Fruit fly (Drosophila melanogaster) whole organism, embryonic: ENCODE data around the gene CG32023.

Experiments used
- Antp ChIP-seq: fragments of 200-800 bp; sonication (Bioruptor generic); optimal IDR thresholded peaks from 3 replicates; lab custom pipeline; 2016; ENCODE audit warnings: missing biosample characterization, missing genetic modification characterization
- Atf6 ChIP-seq: fragments of 200-800 bp; sonication (Bioruptor generic); IDR thresholded peaks from 2 replicates; pipeline ENCODE4 v1.3.6; 2022; ENCODE audit warnings: missing biosample characterization, missing genetic modification characterization
- CG10462 ChIP-seq: fragments of 200-800 bp; sonication (Bioruptor generic); optimal IDR thresholded peaks from 2 replicates; lab custom pipeline; 2016; ENCODE audit warnings: missing biosample characterization, missing genetic modification characterization
- CG11456 ChIP-seq: fragments of 200-800 bp; sonication (Bioruptor generic); IDR thresholded peaks from 3 replicates; pipeline ENCODE4 v1.3.6; 2022; ENCODE audit warnings: missing biosample characterization, missing genetic modification characterization
- CG12104 ChIP-seq: fragments of 200-800 bp; sonication (Bioruptor generic); optimal IDR thresholded peaks from 3 replicates; lab custom pipeline; 2016; ENCODE audit warnings: missing biosample characterization, missing genetic modification characterization
- CG12299 ChIP-seq: fragments of 200-800 bp; sonication (Bioruptor generic); optimal IDR thresholded peaks from 2 replicates; lab custom pipeline; 2018; ENCODE audit warnings: missing biosample characterization, mild to moderate bottlenecking, missing genetic modification characterization
- CG1233 ChIP-seq: fragments of 200-800 bp; sonication (Bioruptor generic); optimal IDR thresholded peaks from 4 replicates; lab custom pipeline; 2018; ENCODE audit warnings: missing biosample characterization, mild to moderate bottlenecking, missing genetic modification characterization
- CG12769 ChIP-seq: fragments of 200-800 bp; sonication (Bioruptor generic); optimal IDR thresholded peaks from 2 replicates; lab custom pipeline; 2019; ENCODE audit warnings: missing biosample characterization, mild to moderate bottlenecking, missing genetic modification characterization, moderate library complexity
- CG13296 ChIP-seq: fragments of 200-800 bp; sonication (Bioruptor generic); optimal IDR thresholded peaks from 3 replicates; lab custom pipeline; 2018; ENCODE audit warnings: missing biosample characterization, mild to moderate bottlenecking, missing genetic modification characterization
- CG14441 ChIP-seq: fragments of 200-800 bp; sonication (Bioruptor generic); IDR thresholded peaks from 2 replicates; pipeline ENCODE4 v1.3.6; 2022; ENCODE audit warnings: missing biosample characterization, missing genetic modification characterization
- CG14860 ChIP-seq: fragments of 200-800 bp; sonication (Bioruptor generic); IDR thresholded peaks from 3 replicates; pipeline ENCODE4 v1.3.6; 2022; ENCODE audit warnings: missing biosample characterization, missing genetic modification characterization; ENCODE audit not compliant: partially characterized antibody
- CG15269 ChIP-seq: fragments of 200-800 bp; sonication (Bioruptor generic); optimal IDR thresholded peaks from 2 replicates; lab custom pipeline; 2018; ENCODE audit warnings: missing biosample characterization, mild to moderate bottlenecking, missing genetic modification characterization, moderate library complexity
- CG15514 ChIP-seq: fragments of 200-800 bp; sonication (Bioruptor generic); optimal IDR thresholded peaks from 3 replicates; lab custom pipeline; 2017; ENCODE audit warnings: missing biosample characterization, missing genetic modification characterization, mild to moderate bottlenecking, moderate library complexity, missing genetic modification reagents
- CG16863 ChIP-seq: fragments of 200-800 bp; sonication (Bioruptor generic); optimal IDR thresholded peaks from 3 replicates; lab custom pipeline; 2016; ENCODE audit warnings: missing biosample characterization, missing genetic modification characterization
- CG2875 ChIP-seq: fragments of 200-800 bp; sonication (Bioruptor generic); optimal IDR thresholded peaks from 2 replicates; lab custom pipeline; 2017; ENCODE audit warnings: missing biosample characterization, mild to moderate bottlenecking, missing genetic modification characterization, missing genetic modification reagents
- CG30431 ChIP-seq: fragments of 200-800 bp; sonication (Bioruptor generic); optimal IDR thresholded peaks from 2 replicates; lab custom pipeline; 2017; ENCODE audit warnings: missing biosample characterization, missing genetic modification characterization
- CG3065 ChIP-seq: fragments of 200-800 bp; sonication (Bioruptor generic); optimal IDR thresholded peaks from 2 replicates; lab custom pipeline; 2016; ENCODE audit warnings: missing biosample characterization, missing genetic modification characterization
- CG31224 ChIP-seq: fragments of 200-800 bp; sonication (Bioruptor generic); IDR thresholded peaks from 2 replicates; pipeline ENCODE4 v1.3.6; 2022; ENCODE audit warnings: missing biosample characterization, missing genetic modification characterization
- CG3995 ChIP-seq: fragments of 200-800 bp; sonication (Bioruptor generic); optimal IDR thresholded peaks from 3 replicates; lab custom pipeline; 2016; ENCODE audit warnings: missing biosample characterization, missing genetic modification characterization
- CG6689 ChIP-seq: fragments of 200-800 bp; sonication (Bioruptor generic); IDR thresholded peaks from 2 replicates; pipeline ENCODE4 v1.3.6; 2022; ENCODE audit warnings: missing biosample characterization, missing genetic modification characterization
- CG6854 ChIP-seq: fragments of 200-800 bp; sonication (Bioruptor generic); optimal IDR thresholded peaks from 3 replicates; lab custom pipeline; 2017; ENCODE audit warnings: missing biosample characterization, mild to moderate bottlenecking, missing genetic modification characterization
- CG7357 ChIP-seq: fragments of 200-800 bp; sonication (Bioruptor generic); IDR thresholded peaks from 3 replicates; pipeline ENCODE4 v1.3.6; 2022; ENCODE audit warnings: missing biosample characterization, missing genetic modification characterization
- CG8089 ChIP-seq: fragments of 200-800 bp; sonication (Bioruptor generic); optimal IDR thresholded peaks from 3 replicates; lab custom pipeline; 2016; ENCODE audit warnings: missing biosample characterization, missing genetic modification characterization
- CG9609 ChIP-seq: fragments of 200-800 bp; sonication (Bioruptor generic); optimal IDR thresholded peaks from 3 replicates; lab custom pipeline; 2016; ENCODE audit warnings: missing biosample characterization, missing genetic modification characterization
- CG9817 ChIP-seq: fragments of 200-800 bp; sonication (Bioruptor generic); optimal IDR thresholded peaks from 2 replicates; lab custom pipeline; 2018; ENCODE audit warnings: missing biosample characterization, mild to moderate bottlenecking, missing genetic modification characterization, moderate library complexity
- Camta ChIP-seq: fragments of 200-800 bp; sonication (Bioruptor generic); optimal IDR thresholded peaks from 2 replicates; lab custom pipeline; 2016; ENCODE audit warnings: missing biosample characterization, missing genetic modification characterization
- D19A ChIP-seq: fragments of 200-800 bp; optimal IDR thresholded peaks from 3 replicates; lab custom pipeline; 2019; ENCODE audit warnings: missing biosample characterization, mild to moderate bottlenecking, missing genetic modification characterization, moderate library complexity
- Dad ChIP-seq: fragments of 200-800 bp; sonication (Bioruptor generic); optimal IDR thresholded peaks from 3 replicates; lab custom pipeline; 2016; ENCODE audit warnings: missing biosample characterization, missing genetic modification characterization
- Ets97D ChIP-seq: fragments of 200-800 bp; sonication (Bioruptor generic); optimal IDR thresholded peaks from 3 replicates; lab custom pipeline; 2016; ENCODE audit warnings: missing biosample characterization, missing genetic modification characterization
- Hand ChIP-seq: fragments of 200-800 bp; sonication (Bioruptor generic); optimal IDR thresholded peaks from 2 replicates; lab custom pipeline; 2017; ENCODE audit warnings: mild to moderate bottlenecking, missing biosample characterization, missing genetic modification reagents, missing genetic modification characterization
- Hr3 ChIP-seq: fragments of 200-800 bp; sonication (Bioruptor generic); optimal IDR thresholded peaks from 3 replicates; lab custom pipeline; 2016; ENCODE audit warnings: missing biosample characterization, missing genetic modification characterization
- Meics ChIP-seq: fragments of 200-800 bp; sonication (Bioruptor generic); optimal IDR thresholded peaks from 2 replicates; lab custom pipeline; 2017; ENCODE audit warnings: missing biosample characterization, mild to moderate bottlenecking, missing genetic modification characterization
- Myb ChIP-seq: fragments of 200-800 bp; sonication (Bioruptor generic); optimal IDR thresholded peaks from 2 replicates; lab custom pipeline; 2016; ENCODE audit warnings: missing biosample characterization, missing genetic modification characterization
- Taf1 ChIP-seq: fragments of 200-800 bp; sonication (Bioruptor generic); IDR thresholded peaks from 2 replicates; pipeline ENCODE4 v1.3.6; 2022; ENCODE audit warnings: missing biosample characterization, missing genetic modification characterization
- cad ChIP-seq: fragments of >200 bp; optimal IDR thresholded peaks from 2 replicates; lab custom pipeline; 2017; ENCODE audit warnings: missing biosample characterization, missing genetic modification characterization
- chif ChIP-seq, 2 experiments: fragments of 200-800 bp; sonication (Bioruptor generic); optimal IDR thresholded peaks; 3 replicates each; lab custom pipeline; 2016; ENCODE audit warnings: missing biosample characterization in 2 of 2, missing genetic modification characterization in 2 of 2
- hkb ChIP-seq, 2 experiments: fragments of 200-800 bp in 1 of 2; fragments of >200 bp in 1 of 2; sonication (Bioruptor generic) in 1 of 2; IDR thresholded peaks in 1 of 2; optimal IDR thresholded peaks in 1 of 2; 2 replicates each; pipeline versions ENCODE4 v1.3.6 to Lab custom; 2017 to 2022; ENCODE audit warnings: missing biosample characterization in 1 of 2, missing genetic modification characterization in 1 of 2
- jigr1 ChIP-seq: fragments of 200-800 bp; sonication (Bioruptor generic); IDR thresholded peaks from 3 replicates; pipeline ENCODE4 v1.3.6; 2022; ENCODE audit warnings: missing biosample characterization, missing genetic modification characterization
- jumu ChIP-seq: fragments of 200-800 bp; sonication (Bioruptor generic); optimal IDR thresholded peaks from 3 replicates; lab custom pipeline; 2016; ENCODE audit warnings: missing biosample characterization, missing genetic modification characterization
- kni ChIP-seq: fragments of 200-800 bp; sonication (Bioruptor generic); optimal IDR thresholded peaks from 3 replicates; lab custom pipeline; 2017; ENCODE audit warnings: mild to moderate bottlenecking, missing biosample characterization, missing genetic modification reagents, missing genetic modification characterization
- lab ChIP-seq: fragments of 200-800 bp; sonication (Bioruptor generic); optimal IDR thresholded peaks from 3 replicates; lab custom pipeline; 2017; ENCODE audit warnings: missing biosample characterization, missing genetic modification characterization, mild to moderate bottlenecking, moderate library complexity, missing genetic modification reagents
- nom ChIP-seq: fragments of 200-800 bp; sonication (Bioruptor generic); optimal IDR thresholded peaks from 2 replicates; lab custom pipeline; 2017; ENCODE audit warnings: missing biosample characterization, missing genetic modification characterization, mild to moderate bottlenecking, moderate library complexity, missing genetic modification reagents
- onecut ChIP-seq: fragments of 200-800 bp; sonication (Bioruptor generic); IDR thresholded peaks from 2 replicates; pipeline ENCODE4 v1.3.6; 2022; ENCODE audit warnings: missing biosample characterization, missing genetic modification characterization
- row ChIP-seq: fragments of 200-800 bp; sonication (Bioruptor generic); IDR thresholded peaks from 3 replicates; pipeline ENCODE4 v1.3.6; 2022; ENCODE audit warnings: missing biosample characterization, missing genetic modification characterization
- scrt ChIP-seq: fragments of 200-800 bp; sonication (Bioruptor generic); optimal IDR thresholded peaks from 2 replicates; lab custom pipeline; 2018; ENCODE audit warnings: missing biosample characterization, mild to moderate bottlenecking, missing genetic modification characterization, moderate library complexity
- shn ChIP-seq: fragments of 200-800 bp; sonication (Bioruptor generic); optimal IDR thresholded peaks from 3 replicates; lab custom pipeline; 2016; ENCODE audit warnings: missing biosample characterization, missing genetic modification characterization
- slp2 ChIP-seq: fragments of 200-800 bp; sonication (Bioruptor generic); optimal IDR thresholded peaks from 2 replicates; lab custom pipeline; 2016; ENCODE audit warnings: missing biosample characterization, missing genetic modification characterization
- sob ChIP-seq: fragments of 200-800 bp; sonication (Bioruptor generic); IDR thresholded peaks from 2 replicates; pipeline ENCODE4 v1.3.6; 2022; ENCODE audit warnings: missing biosample characterization, missing genetic modification characterization
- vfl ChIP-seq: fragments of 200-800 bp; sonication (Bioruptor generic); optimal IDR thresholded peaks from 2 replicates; lab custom pipeline; 2016; ENCODE audit warnings: missing biosample characterization, missing genetic modification characterization
- zfh1 ChIP-seq: fragments of 200-800 bp; sonication (Bioruptor generic); IDR thresholded peaks from 3 replicates; pipeline ENCODE4 v1.3.6; 2022; ENCODE audit warnings: missing biosample characterization, missing genetic modification characterization

CG32023 gene

dm6 chr3L:8767876-8768275 is 36.1 kb downstream of the CG32023 start (continued):
- TF ChIP-seq Hand (GFP tag; lab: Kevin White, UChicago): peak; percentile 39
- peak; percentile 69 for TF ChIP-seq CG15269 (tag; lab: Kevin White, UChicago)
- peak; percentile 66 for TF ChIP-seq CG12769 (tag; lab: Kevin White, UChicago)
- TF ChIP-seq CG14441 (GFP tag; lab: Robert Waterston, UW): peak; percentile 38; the same call in 1 of the 2 replicates
- 0 out of 3 replicates have a peak, but pooled peaks have one; percentile 39 for TF ChIP-seq jigr1 (GFP tag; lab: Robert Waterston, UW)
- peak; percentile 11 for TF ChIP-seq Dad (GFP tag; lab: Kevin White, UChicago)
- TF ChIP-seq Camta (GFP tag; lab: Kevin White, UChicago): peak; percentile 4
- no peak for TF ChIP-seq CG6689 (GFP tag; lab: Robert Waterston, UW)
- TF ChIP-seq kni: no peak
- TF ChIP-seq CG1233 (GFP tag; lab: Kevin White, UChicago): peak; percentile 47
- peak; percentile 70 for TF ChIP-seq row
- peak; percentile 36 for TF ChIP-seq CG13296 (GFP tag; lab: Kevin White, UChicago)
- no peak for TF ChIP-seq CG8089 (GFP tag; lab: Kevin White, UChicago)
- peak; percentile 31 for TF ChIP-seq Antp (GFP tag; lab: Kevin White, UChicago)
- peak; percentile 73 for TF ChIP-seq Meics
- TF ChIP-seq CG9609: peak; percentile 16
- TF ChIP-seq chif (GFP tag; optimal IDR thresholded peaks at IDR 0.05; lab: Kevin White, UChicago): peak in 1 of 2 experiments; percentile 11
- TF ChIP-seq sob (GFP tag; lab: Robert Waterston, UW): 0 out of 2 replicates have a peak, but pooled peaks have one; percentile 14
- peak; percentile 20 for TF ChIP-seq CG6854 (GFP tag; lab: Kevin White, UChicago)
- peak; percentile 44 for TF ChIP-seq lab (GFP tag; lab: Kevin White, UChicago)
- TF ChIP-seq shn: peak; percentile 24
- peak; percentile 4 for TF ChIP-seq CG12299 (tag; lab: Kevin White, UChicago)
- peak; percentile 52 for TF ChIP-seq Myb (GFP tag; lab: Kevin White, UChicago)

DNA sequence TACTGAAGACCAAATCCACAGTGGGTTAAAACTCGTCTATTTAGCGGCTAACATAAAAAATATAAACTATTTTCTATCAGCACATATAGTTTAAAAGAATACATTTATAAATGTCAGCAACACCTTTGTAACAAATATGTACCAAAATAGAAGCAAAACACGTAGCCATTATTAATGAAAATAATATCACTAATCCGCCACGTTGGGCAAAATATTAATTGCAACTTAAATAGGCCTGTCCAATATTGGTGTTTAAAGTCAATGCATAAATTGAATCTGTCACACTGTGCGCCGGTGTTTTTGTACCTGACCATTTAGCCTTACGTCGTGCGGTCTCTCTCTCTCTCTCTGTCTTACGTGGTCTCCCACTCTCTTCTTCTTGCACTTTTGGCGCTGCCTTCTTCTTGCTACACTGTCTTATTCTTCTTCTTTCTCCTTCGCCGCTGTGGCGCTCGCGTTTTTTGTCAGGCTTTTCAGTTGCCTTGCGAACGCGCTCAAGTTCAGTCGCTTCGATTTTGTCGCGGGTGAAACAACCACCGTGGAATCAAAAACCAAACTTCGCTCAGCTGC is 37.9 kb downstream of the CG32023 start:
- TF ChIP-seq CG3995 (peak; percentile 82), Atf6 (GFP tag; lab: Robert Waterston, UW) (peak; percentile 98), vfl (GFP tag; lab: Kevin White, UChicago) (peak; percentile 97), jumu (GFP tag; lab: Kevin White, UChicago) (peak; percentile 98), zfh1 (peak; percentile 97), slp2 (peak; percentile 95), CG7357 (peak; percentile 96), scrt (peak; percentile 86), Taf1 (GFP tag; lab: Robert Waterston, UW) (peak; percentile 95), CG2875 (GFP tag; lab: Kevin White, UChicago) (peak; percentile 97), CG12104 (GFP tag; lab: Kevin White, UChicago) (peak; percentile 93), cad (GFP tag; lab: Kevin White, UChicago) (no peak), CG9817 (tag; lab: Kevin White, UChicago) (peak; percentile 99), Ets97D (GFP tag; lab: Kevin White, UChicago) (peak; percentile 73), CG3065 (GFP tag; lab: Kevin White, UChicago) (peak; percentile 96), nom (GFP tag; lab: Kevin White, UChicago) (peak; percentile 86), Hr3 (GFP tag; lab: Kevin White, UChicago) (peak; percentile 98), onecut (GFP tag; lab: Robert Waterston, UW) (peak; percentile 91), CG11456 (GFP tag; lab: Robert Waterston, UW) (peak; percentile 98), CG30431 (GFP tag; lab: Kevin White, UChicago) (peak; percentile 99), CG31224 (GFP tag; lab: Robert Waterston, UW) (peak; percentile 94), CG10462 (peak; percentile 98), CG16863 (GFP tag; lab: Kevin White, UChicago) (peak; percentile 98), D19A (peak; percentile 91), hkb (optimal IDR thresholded peaks at IDR 0.05; lab: Kevin White, UChicago) (no peak), hkb (GFP tag; IDR thresholded peaks at IDR 0.05; lab: Robert Waterston, UW) (peak; percentile 96), CG14860 (GFP tag; lab: Robert Waterston, UW) (peak; percentile 73; the same call in 2 of the 3 replicates), CG15514 (GFP tag; lab: Kevin White, UChicago) (peak; percentile 87)
